Fruit fly (Drosophila melanogaster): ENCODE data around the gene RnrL.
A peak's percentile ranks its signal among the peaks of the same experiment; 100 is the strongest.

RnrL gene

DNA sequence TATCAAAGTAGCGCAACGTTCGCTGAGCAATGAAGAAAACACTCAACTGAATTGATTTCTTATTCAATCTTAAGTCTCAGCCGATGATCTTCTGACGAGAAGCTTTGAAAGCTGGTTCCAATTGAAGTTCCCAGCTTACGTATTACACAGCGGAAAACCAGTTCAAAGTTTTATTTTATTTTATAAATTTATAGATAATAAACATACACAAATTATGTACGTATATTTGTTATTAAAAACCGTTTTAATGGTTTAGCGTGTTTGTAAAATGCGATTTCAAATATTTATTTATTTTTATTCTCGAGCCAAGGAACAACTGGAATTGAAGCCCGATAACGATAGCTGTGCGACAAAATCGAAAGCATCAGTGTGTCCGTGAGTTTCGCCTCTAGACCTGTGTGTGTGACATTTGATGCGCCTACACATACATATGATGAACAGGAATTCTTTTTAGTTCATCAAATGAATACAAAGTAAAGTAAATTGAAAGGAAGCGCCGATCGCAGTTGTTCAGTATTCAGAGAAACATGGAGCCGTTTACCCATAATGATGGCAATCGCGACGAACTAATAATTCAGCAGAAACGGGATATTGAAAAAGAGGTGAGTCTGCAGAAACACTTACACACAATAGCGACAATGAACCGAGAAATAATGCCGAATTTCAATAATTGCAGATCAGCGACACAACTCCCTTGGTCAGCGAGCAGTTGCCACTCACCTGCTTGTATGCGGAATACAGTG, 21.1 kb downstream of the RnrL start, which contains the start of the genes CG5390 and CG4968 (continued):
- TF ChIP-seq abd-A (tag; optimal IDR thresholded peaks at IDR 0.05) (no peak), insv (GFP tag; optimal IDR thresholded peaks at IDR 0.05) (no peak), hb (GFP tag; IDR thresholded peaks at IDR 0.05; ENCODE audit: partially characterized antibody) (no peak), peb (GFP tag; IDR thresholded peaks at IDR 0.05) (no peak), Asciz (GFP tag; optimal IDR thresholded peaks at IDR 0.05) (peak; percentile 52), Kr (GFP tag; optimal IDR thresholded peaks at IDR 0.05) (no peak), corto (GFP tag; optimal IDR thresholded peaks at IDR 0.05) (peak; percentile 79), al (GFP tag; IDR thresholded peaks at IDR 0.05) (peak; percentile 55), CG17829 (tag; optimal IDR thresholded peaks at IDR 0.05) (peak; percentile 79), Hand (GFP tag; optimal IDR thresholded peaks at IDR 0.05) (peak; percentile 54), Bgb (GFP tag; IDR thresholded peaks at IDR 0.05; ENCODE audit: partially characterized antibody) (peak; percentile 31; the same call in 1 of the 2 replicates), CG12219 (GFP tag; optimal IDR thresholded peaks at IDR 0.05) (peak; percentile 37), CG3163 (GFP tag; optimal IDR thresholded peaks at IDR 0.05) (no peak), odd (GFP tag; optimal IDR thresholded peaks at IDR 0.05) (peak; percentile 56), gem (tag; optimal IDR thresholded peaks at IDR 0.05) (peak; percentile 87), CG34224 (GFP tag; IDR thresholded peaks at IDR 0.05; ENCODE audit: partially characterized antibody) (peak; percentile 51; the same call in 2 of the 3 replicates), Scr (GFP tag; IDR thresholded peaks at IDR 0.05; ENCODE audit: partially characterized antibody) (peak; percentile 35; the same call in 1 of the 2 replicates), Hr39 (optimal IDR thresholded peaks at IDR 0.05) (no peak), CG17568 (GFP tag; optimal IDR thresholded peaks at IDR 0.05) (peak; percentile 57), CG16863 (GFP tag; optimal IDR thresholded peaks at IDR 0.05) (no peak), ttk (GFP tag; IDR thresholded peaks at IDR 0.05) (peak; percentile 32; the same call in 1 of the 2 replicates), dpn (GFP tag; optimal IDR thresholded peaks at IDR 0.05) (peak; percentile 44 to 69), CG9817 (tag; optimal IDR thresholded peaks at IDR 0.05) (no peak), Fer1 (GFP tag; optimal IDR thresholded peaks at IDR 0.05) (peak; percentile 83), zf30C (GFP tag; optimal IDR thresholded peaks at IDR 0.05) (peak; percentile 74), ranshi (GFP tag; IDR thresholded peaks at IDR 0.05) (peak; percentile 47; the same call in 1 of the 2 replicates), wdn (GFP tag; IDR thresholded peaks at IDR 0.05) (peak; percentile 38; the same call in 1 of the 2 replicates), eyg (GFP tag; optimal IDR thresholded peaks at IDR 0.05) (no peak), lov (optimal IDR thresholded peaks at IDR 0.05) (no peak), lov (GFP tag; IDR thresholded peaks at IDR 0.05) (no peak), CG7745 (tag; optimal IDR thresholded peaks at IDR 0.05) (no peak), jigr1 (GFP tag; IDR thresholded peaks at IDR 0.05) (no peak), Abd-B (GFP tag; optimal IDR thresholded peaks at IDR 0.05) (no peak), CG4730 (GFP tag; IDR thresholded peaks at IDR 0.05) (no peak), Hr3 (GFP tag; optimal IDR thresholded peaks at IDR 0.05) (peak; percentile 52), da (GFP tag; optimal IDR thresholded peaks at IDR 0.05) (no peak), CG13123 (GFP tag; optimal IDR thresholded peaks at IDR 0.05) (peak; percentile 14), vvl (GFP tag; IDR thresholded peaks at IDR 0.05) (peak; percentile 82), CG7372 (GFP tag; IDR thresholded peaks at IDR 0.05) (peak; percentile 66), CG15073 (GFP tag; optimal IDR thresholded peaks at IDR 0.05) (no peak), HLH4C (GFP tag; IDR thresholded peaks at IDR 0.05; ENCODE audit: partially characterized antibody) (peak; percentile 48; the same call in 1 of the 3 replicates), CG33213 (GFP tag; optimal IDR thresholded peaks at IDR 0.05) (peak; percentile 22), maf-S (GFP tag; optimal IDR thresholded peaks at IDR 0.05) (no peak), unc-4 (GFP tag; IDR thresholded peaks at IDR 0.05; ENCODE audit: partially characterized antibody) (peak; percentile 50), crp (GFP tag; optimal IDR thresholded peaks at IDR 0.05) (peak in 1 of 2 experiments; percentile 31), sisA (GFP tag; IDR thresholded peaks at IDR 0.05) (no peak), fru (optimal IDR thresholded peaks at IDR 0.05) (no peak), prd (optimal IDR thresholded peaks at IDR 0.05) (no peak), prd (GFP tag; IDR thresholded peaks at IDR 0.05) (no peak), CG17612 (GFP tag; IDR thresholded peaks at IDR 0.05) (no peak)

Data from whole organism, embryonic.